Worm (Caenorhabditis elegans) whole organism, early embryonic: ENCODE measurements around the gene F21D9.3.

Experiments used
- B0310.2 ChIP-seq: sonication (generic microtip); optimal IDR thresholded peaks from 2 replicates; lab custom pipeline; 2016; ENCODE audit warnings: mild to moderate bottlenecking, missing genetic modification characterization, missing compliant biosample characterization
- F13C5.2 ChIP-seq: sonication (generic microtip); optimal IDR thresholded peaks from 2 replicates; lab custom pipeline; 2017; ENCODE audit warnings: mild to moderate bottlenecking, missing genetic modification characterization, inconsistent platforms, missing compliant biosample characterization
- aly-1 ChIP-seq: sonication (generic microtip); optimal IDR thresholded peaks from 2 replicates; lab custom pipeline; 2016; ENCODE audit warnings: missing genetic modification characterization, missing compliant biosample characterization
- ama-1 ChIP-seq: fragments of 150-350 bp; optimal IDR thresholded peaks from 2 replicates; lab custom pipeline; 2014
- ceh-13 ChIP-seq: fragments of 200-800 bp; sonication (Bioruptor generic); optimal IDR thresholded peaks from 2 replicates; lab custom pipeline; 2018; ENCODE audit warnings: mild to moderate bottlenecking, missing genetic modification characterization, missing compliant biosample characterization
- ceh-36 ChIP-seq: sonication (generic microtip); optimal IDR thresholded peaks from 2 replicates; lab custom pipeline; 2016; ENCODE audit warnings: missing genetic modification characterization, inconsistent platforms, missing compliant biosample characterization
- ets-7 ChIP-seq: sonication (generic microtip); optimal IDR thresholded peaks from 2 replicates; lab custom pipeline; 2016; ENCODE audit warnings: missing genotype, missing genetic modification characterization, missing compliant biosample characterization
- flt-1 ChIP-seq: fragments of 200-800 bp; sonication (Bioruptor generic); IDR thresholded peaks from 2 replicates; pipeline ENCODE4 v1.3.6; 2022; ENCODE audit warnings: missing genetic modification characterization, missing compliant biosample characterization
- hmbx-1 ChIP-seq: sonication (generic microtip); optimal IDR thresholded peaks from 2 replicates; lab custom pipeline; 2016; ENCODE audit warnings: mild to moderate bottlenecking, missing genetic modification characterization, missing compliant biosample characterization
- hmg-4 ChIP-seq: fragments of 200-800 bp; sonication (Bioruptor generic); optimal IDR thresholded peaks from 2 replicates; lab custom pipeline; 2018; ENCODE audit warnings: mild to moderate bottlenecking, missing genetic modification characterization, missing compliant biosample characterization
- hnd-1 ChIP-seq: sonication (generic microtip); optimal IDR thresholded peaks from 2 replicates; lab custom pipeline; 2016; ENCODE audit warnings: missing genetic modification characterization, missing compliant biosample characterization
- pes-1 ChIP-seq: fragments of 200-800 bp; sonication (Bioruptor generic); IDR thresholded peaks from 2 replicates; pipeline ENCODE4 v1.3.6; 2022; ENCODE audit warnings: missing genetic modification reagents, missing genetic modification characterization, missing compliant biosample characterization
- scrt-1 ChIP-seq: fragments of 200-800 bp; sonication (Bioruptor generic); IDR thresholded peaks from 2 replicates; pipeline ENCODE4 v1.3.6; 2022; ENCODE audit warnings: missing genetic modification characterization, missing compliant biosample characterization
- sea-1 ChIP-seq: fragments of 200-800 bp; sonication (Bioruptor generic); conservative IDR thresholded peaks from 2 replicates; pipeline ENCODE4 v1.3.6; 2022; ENCODE audit warnings: missing genetic modification characterization, missing compliant biosample characterization
- tbx-11 ChIP-seq: fragments of 200-800 bp; sonication (Bioruptor generic); IDR thresholded peaks from 2 replicates; pipeline ENCODE4 v1.3.6; 2022; ENCODE audit warnings: missing genetic modification characterization, missing compliant biosample characterization
- tbx-37 ChIP-seq: fragments of 200-800 bp; sonication (Bioruptor generic); conservative IDR thresholded peaks from 2 replicates; pipeline ENCODE4 v1.3.6; 2022; ENCODE audit warnings: missing genetic modification reagents, missing genetic modification characterization, missing compliant biosample characterization
- tra-4 ChIP-seq: sonication (generic microtip); optimal IDR thresholded peaks from 2 replicates; lab custom pipeline; 2017; ENCODE audit warnings: missing genetic modification characterization, missing compliant biosample characterization

F21D9.3 gene

DNA sequence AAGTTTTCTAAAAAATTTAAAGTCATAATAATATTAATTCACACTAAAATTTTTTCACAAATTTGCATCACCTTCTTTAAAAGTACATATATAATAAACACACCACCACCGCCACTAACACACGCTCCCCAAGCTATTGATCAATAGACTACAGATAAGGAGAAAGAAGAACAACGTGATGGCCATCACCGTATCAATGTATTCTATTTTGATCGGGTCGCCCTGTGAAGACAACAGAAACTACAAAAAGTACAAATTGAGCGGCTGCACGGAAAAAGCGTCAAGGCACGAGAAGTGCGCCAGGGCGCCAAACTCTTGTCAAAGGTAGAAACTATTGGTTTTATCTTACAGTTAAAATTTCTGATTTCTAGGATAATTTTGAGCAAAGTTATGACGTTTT lies 45.2 kb downstream of the F21D9.3 start:
- TF ChIP-seq hnd-1 (tag; lab: Kevin White, UChicago) (no peak), pes-1 (GFP tag; lab: Robert Waterston, UW) (no peak), B0310.2 (tag; lab: Kevin White, UChicago) (no peak), ceh-13 (GFP tag; lab: Kevin White, UChicago) (no peak), tra-4 (tag; lab: Kevin White, UChicago) (no peak), ama-1 (lab: Kevin White, UChicago) (no peak), scrt-1 (GFP tag; lab: Robert Waterston, UW) (no peak), tbx-37 (GFP tag; lab: Robert Waterston, UW) (no peak), hmbx-1 (tag; lab: Kevin White, UChicago) (no peak), sea-1 (GFP tag; lab: Robert Waterston, UW) (no peak), ets-7 (tag; lab: Kevin White, UChicago) (no peak), F13C5.2 (tag; lab: Kevin White, UChicago) (no peak), hmg-4 (no peak), tbx-11 (GFP tag; lab: Robert Waterston, UW) (no peak), flt-1 (GFP tag; lab: Robert Waterston, UW) (no peak), ceh-36 (tag; lab: Kevin White, UChicago) (no peak), aly-1 (tag; lab: Kevin White, UChicago) (no peak)

- TF ChIP-seq B0310.2 (tag; lab: Kevin White, UChicago) (no peak), aly-1 (tag; lab: Kevin White, UChicago) (no peak), hnd-1 (tag; lab: Kevin White, UChicago) (no peak), hmbx-1 (tag; lab: Kevin White, UChicago) (no peak), scrt-1 (GFP tag; lab: Robert Waterston, UW) (no peak), tbx-37 (GFP tag; lab: Robert Waterston, UW) (no peak), pes-1 (GFP tag; lab: Robert Waterston, UW) (no peak), sea-1 (GFP tag; lab: Robert Waterston, UW) (no peak), F13C5.2 (tag; lab: Kevin White, UChicago) (no peak), tra-4 (tag; lab: Kevin White, UChicago) (no peak), ama-1 (lab: Kevin White, UChicago) (no peak), hmg-4 (no peak)
Observed at ce11 chrV:19211795-19212194, 45.8 kb downstream of the F21D9.3 start, which contains the start of gene nhr-79. nhr-79 (minus strand) TSS chrV:19211895.
